Fruit fly (Drosophila melanogaster) whole organism, embryonic: ENCODE measurements around the gene G6P.

Source experiments
- Bdp1 ChIP-seq: fragments of 200-800 bp; sonication (Bioruptor generic); optimal IDR thresholded peaks from 3 replicates; lab custom pipeline; 2016; ENCODE audit warnings: missing biosample characterization, missing genetic modification characterization
- Blimp-1 ChIP-seq: fragments of 200-800 bp; sonication (Bioruptor generic); optimal IDR thresholded peaks from 3 replicates; lab custom pipeline; 2018; ENCODE audit warnings: missing biosample characterization, missing genetic modification characterization, mild to moderate bottlenecking, moderate library complexity, missing genetic modification reagents
- CG10209 ChIP-seq: fragments of 200-800 bp; sonication (Bioruptor generic); optimal IDR thresholded peaks from 3 replicates; lab custom pipeline; 2017; ENCODE audit warnings: missing biosample characterization, mild to moderate bottlenecking, missing genetic modification characterization, missing genetic modification reagents
- CG10979 ChIP-seq: fragments of 200-800 bp; sonication (Bioruptor generic); optimal IDR thresholded peaks from 2 replicates; lab custom pipeline; 2018; ENCODE audit warnings: missing biosample characterization, mild to moderate bottlenecking, missing genetic modification characterization, moderate library complexity
- CG11247 ChIP-seq: fragments of 200-800 bp; sonication (Bioruptor generic); IDR thresholded peaks from 2 replicates; pipeline ENCODE4 v1.3.6; 2022; ENCODE audit warnings: missing biosample characterization, missing genetic modification characterization
- CG11695 ChIP-seq: fragments of 200-800 bp; sonication (Bioruptor generic); IDR thresholded peaks from 3 replicates; pipeline ENCODE4 v1.3.6; 2022; ENCODE audit warnings: missing biosample characterization, missing genetic modification characterization
- CG14014 ChIP-seq: fragments of 200-800 bp; sonication (Bioruptor generic); IDR thresholded peaks from 2 replicates; pipeline ENCODE4 v1.3.6; 2022; ENCODE audit warnings: missing biosample characterization, missing genetic modification characterization
- CG14965 ChIP-seq: fragments of 200-800 bp; sonication (Bioruptor generic); optimal IDR thresholded peaks from 2 replicates; lab custom pipeline; 2016; ENCODE audit warnings: missing biosample characterization, missing genetic modification characterization, borderline replicate concordance
- CG15479 ChIP-seq: fragments of 200-800 bp; sonication (Bioruptor generic); optimal IDR thresholded peaks from 3 replicates; lab custom pipeline; 2019; ENCODE audit warnings: missing biosample characterization, mild to moderate bottlenecking, missing genetic modification characterization, moderate library complexity
- CG17328 ChIP-seq: fragments of 200-800 bp; sonication (Bioruptor generic); IDR thresholded peaks from 2 replicates; pipeline ENCODE4 v1.3.6; 2022; ENCODE audit warnings: missing biosample characterization, missing genetic modification characterization
- CG17802 ChIP-seq: fragments of 200-800 bp; sonication (Bioruptor generic); optimal IDR thresholded peaks from 2 replicates; lab custom pipeline; 2018; ENCODE audit warnings: missing biosample characterization, mild to moderate bottlenecking, missing genetic modification characterization, moderate library complexity
- CG2120 ChIP-seq: fragments of 200-800 bp; sonication (Bioruptor generic); optimal IDR thresholded peaks from 3 replicates; lab custom pipeline; 2016; ENCODE audit warnings: missing biosample characterization, missing genetic modification characterization
- CG31388 ChIP-seq: fragments of 200-800 bp; sonication (Bioruptor generic); optimal IDR thresholded peaks from 2 replicates; lab custom pipeline; 2016; ENCODE audit warnings: missing biosample characterization, missing genetic modification characterization
- CG31441 ChIP-seq: fragments of 200-800 bp; sonication (Bioruptor generic); IDR thresholded peaks from 2 replicates; pipeline ENCODE4 v1.3.6; 2022; ENCODE audit warnings: missing biosample characterization, missing genetic modification characterization
- CG34224 ChIP-seq: fragments of 200-800 bp; sonication (Bioruptor generic); IDR thresholded peaks from 3 replicates; pipeline ENCODE4 v1.3.6; 2022; ENCODE audit warnings: missing biosample characterization, missing genetic modification characterization; ENCODE audit not compliant: partially characterized antibody
- CG4282 ChIP-seq: fragments of 200-800 bp; sonication (Bioruptor generic); optimal IDR thresholded peaks from 2 replicates; lab custom pipeline; 2016; ENCODE audit warnings: missing biosample characterization, missing genetic modification characterization
- CG43689 ChIP-seq: fragments of 200-800 bp; sonication (Bioruptor generic); IDR thresholded peaks from 2 replicates; pipeline ENCODE4 v1.3.6; 2022; ENCODE audit warnings: missing biosample characterization, missing genetic modification characterization
- CG6689 ChIP-seq: fragments of 200-800 bp; sonication (Bioruptor generic); IDR thresholded peaks from 2 replicates; pipeline ENCODE4 v1.3.6; 2022; ENCODE audit warnings: missing biosample characterization, missing genetic modification characterization
- CG6791 ChIP-seq: fragments of 200-800 bp; sonication (Bioruptor generic); IDR thresholded peaks from 3 replicates; pipeline ENCODE4 v1.3.6; 2022; ENCODE audit warnings: missing biosample characterization, missing genetic modification characterization; ENCODE audit not compliant: partially characterized antibody
- CG7928 ChIP-seq: fragments of 200-800 bp; sonication (Bioruptor generic); optimal IDR thresholded peaks from 2 replicates; lab custom pipeline; 2017; ENCODE audit warnings: missing biosample characterization, mild to moderate bottlenecking, missing genetic modification characterization
- CG8089 ChIP-seq: fragments of 200-800 bp; sonication (Bioruptor generic); optimal IDR thresholded peaks from 3 replicates; lab custom pipeline; 2016; ENCODE audit warnings: missing biosample characterization, missing genetic modification characterization
- CG8281 ChIP-seq: fragments of 200-800 bp; sonication (Bioruptor generic); optimal IDR thresholded peaks from 2 replicates; lab custom pipeline; 2018; ENCODE audit warnings: missing biosample characterization, mild to moderate bottlenecking, missing genetic modification characterization, moderate library complexity
- CG8944 ChIP-seq: fragments of 200-800 bp; sonication (Bioruptor generic); optimal IDR thresholded peaks from 3 replicates; lab custom pipeline; 2016; ENCODE audit warnings: missing biosample characterization, missing genetic modification characterization
- CG9797 ChIP-seq: fragments of 200-800 bp; sonication (Bioruptor generic); optimal IDR thresholded peaks from 3 replicates; lab custom pipeline; 2018; ENCODE audit warnings: missing biosample characterization, mild to moderate bottlenecking, missing genetic modification characterization
- Dip2 ChIP-seq: fragments of 200-800 bp; sonication (Bioruptor generic); IDR thresholded peaks from 2 replicates; pipeline ENCODE4 v1.3.6; 2022; ENCODE audit warnings: missing biosample characterization, missing genetic modification characterization
- Dp ChIP-seq: fragments of 200-800 bp; sonication (Bioruptor generic); optimal IDR thresholded peaks from 2 replicates; lab custom pipeline; 2018; ENCODE audit warnings: missing biosample characterization, mild to moderate bottlenecking, missing genetic modification characterization, moderate library complexity
- H15 ChIP-seq: fragments of 200-800 bp; sonication (Bioruptor generic); IDR thresholded peaks from 3 replicates; pipeline ENCODE4 v1.3.6; 2022; ENCODE audit warnings: missing biosample characterization, missing genetic modification characterization
- Jarid2 ChIP-seq: fragments of 200-800 bp; sonication (Bioruptor generic); optimal IDR thresholded peaks from 3 replicates; lab custom pipeline; 2017; ENCODE audit warnings: mild to moderate bottlenecking, missing biosample characterization, missing genetic modification reagents, missing genetic modification characterization
- Max ChIP-seq: fragments of 200-800 bp; sonication (Bioruptor generic); optimal IDR thresholded peaks from 2 replicates; lab custom pipeline; 2016; ENCODE audit warnings: missing biosample characterization, mild to moderate bottlenecking, missing genetic modification characterization
- Ptx1 ChIP-seq: fragments of 200-800 bp; sonication (Bioruptor generic); IDR thresholded peaks from 2 replicates; pipeline ENCODE4 v1.3.6; 2022; ENCODE audit warnings: missing biosample characterization, missing genetic modification characterization
- Sox100B ChIP-seq: fragments of 200-800 bp; sonication (Bioruptor generic); optimal IDR thresholded peaks from 3 replicates; lab custom pipeline; 2018; ENCODE audit warnings: missing biosample characterization, mild to moderate bottlenecking, missing genetic modification characterization
- Ssrp ChIP-seq: fragments of 200-800 bp; sonication (Bioruptor generic); optimal IDR thresholded peaks from 2 replicates; lab custom pipeline; 2018; ENCODE audit warnings: missing biosample characterization, mild to moderate bottlenecking, missing genetic modification characterization, moderate library complexity
- Trl ChIP-seq, 3 experiments: fragments of >200 bp in 2 of 3; fragments of 200-800 bp in 1 of 3; sonication (Bioruptor generic) in 1 of 3; optimal IDR thresholded peaks; 2 replicates in 1 of 3; 3 replicates in 2 of 3; lab custom pipeline; 2016 to 2017; ENCODE audit warnings: missing biosample characterization in 1 of 3, missing genetic modification characterization in 1 of 3
- Xbp1 ChIP-seq: fragments of 200-800 bp; sonication (Bioruptor generic); optimal IDR thresholded peaks from 3 replicates; lab custom pipeline; 2016; ENCODE audit warnings: missing biosample characterization, mild to moderate bottlenecking, missing genetic modification characterization
- bbx ChIP-seq: fragments of 200-800 bp; sonication (Bioruptor generic); IDR thresholded peaks from 2 replicates; pipeline ENCODE4 v1.3.6; 2022; ENCODE audit warnings: missing biosample characterization, missing genetic modification characterization; ENCODE audit not compliant: partially characterized antibody
- bowl ChIP-seq: fragments of 200-800 bp; sonication (Bioruptor generic); IDR thresholded peaks from 2 replicates; pipeline ENCODE4 v1.3.6; 2022; ENCODE audit warnings: missing biosample characterization, missing genetic modification characterization
- en ChIP-seq: fragments of 200-800 bp; sonication (Bioruptor generic); optimal IDR thresholded peaks from 2 replicates; lab custom pipeline; 2016; ENCODE audit warnings: missing biosample characterization, missing genetic modification characterization
- fd102C ChIP-seq: fragments of 200-800 bp; sonication (Bioruptor generic); optimal IDR thresholded peaks from 2 replicates; lab custom pipeline; 2018; ENCODE audit warnings: missing biosample characterization, mild to moderate bottlenecking, missing genetic modification characterization, moderate library complexity
- gce ChIP-seq: fragments of 200-800 bp; sonication (Bioruptor generic); IDR thresholded peaks from 3 replicates; pipeline ENCODE4 v1.3.6; 2022; ENCODE audit warnings: missing biosample characterization, missing genetic modification characterization
- lab ChIP-seq: fragments of 200-800 bp; sonication (Bioruptor generic); optimal IDR thresholded peaks from 3 replicates; lab custom pipeline; 2017; ENCODE audit warnings: missing biosample characterization, missing genetic modification characterization, mild to moderate bottlenecking, moderate library complexity, missing genetic modification reagents
- lbe ChIP-seq: fragments of 200-800 bp; sonication (Bioruptor generic); optimal IDR thresholded peaks from 2 replicates; lab custom pipeline; 2016; ENCODE audit warnings: missing biosample characterization, mild to moderate bottlenecking, missing genetic modification characterization
- pho ChIP-seq: fragments of 200-800 bp; sonication (Bioruptor generic); optimal IDR thresholded peaks from 2 replicates; lab custom pipeline; 2016; ENCODE audit warnings: missing biosample characterization, missing genetic modification characterization
- pita ChIP-seq: fragments of 200-800 bp; sonication (Bioruptor generic); optimal IDR thresholded peaks from 2 replicates; lab custom pipeline; 2017; ENCODE audit warnings: missing biosample characterization, mild to moderate bottlenecking, missing genetic modification characterization
- prd ChIP-seq, 3 experiments: fragments of >200 bp in 2 of 3; fragments of 200-800 bp in 1 of 3; sonication (Bioruptor generic) in 1 of 3; optimal IDR thresholded peaks in 2 of 3; IDR thresholded peaks in 1 of 3; 2 replicates in 2 of 3; 3 replicates in 1 of 3; pipeline versions ENCODE4 v1.3.6 to Lab custom; 2017 to 2022; ENCODE audit warnings: missing biosample characterization in 1 of 3, missing genetic modification characterization in 1 of 3
- repo ChIP-seq: fragments of 200-800 bp; sonication (Bioruptor generic); optimal IDR thresholded peaks from 2 replicates; lab custom pipeline; 2016; ENCODE audit warnings: missing biosample characterization, missing genetic modification characterization
- twi ChIP-seq: fragments of 200-800 bp; optimal IDR thresholded peaks from 2 replicates; lab custom pipeline; 2019; ENCODE audit warnings: missing biosample characterization, mild to moderate bottlenecking, missing genetic modification characterization, moderate library complexity
- zfh1 ChIP-seq: fragments of 200-800 bp; sonication (Bioruptor generic); IDR thresholded peaks from 3 replicates; pipeline ENCODE4 v1.3.6; 2022; ENCODE audit warnings: missing biosample characterization, missing genetic modification characterization

G6P gene

DNA sequence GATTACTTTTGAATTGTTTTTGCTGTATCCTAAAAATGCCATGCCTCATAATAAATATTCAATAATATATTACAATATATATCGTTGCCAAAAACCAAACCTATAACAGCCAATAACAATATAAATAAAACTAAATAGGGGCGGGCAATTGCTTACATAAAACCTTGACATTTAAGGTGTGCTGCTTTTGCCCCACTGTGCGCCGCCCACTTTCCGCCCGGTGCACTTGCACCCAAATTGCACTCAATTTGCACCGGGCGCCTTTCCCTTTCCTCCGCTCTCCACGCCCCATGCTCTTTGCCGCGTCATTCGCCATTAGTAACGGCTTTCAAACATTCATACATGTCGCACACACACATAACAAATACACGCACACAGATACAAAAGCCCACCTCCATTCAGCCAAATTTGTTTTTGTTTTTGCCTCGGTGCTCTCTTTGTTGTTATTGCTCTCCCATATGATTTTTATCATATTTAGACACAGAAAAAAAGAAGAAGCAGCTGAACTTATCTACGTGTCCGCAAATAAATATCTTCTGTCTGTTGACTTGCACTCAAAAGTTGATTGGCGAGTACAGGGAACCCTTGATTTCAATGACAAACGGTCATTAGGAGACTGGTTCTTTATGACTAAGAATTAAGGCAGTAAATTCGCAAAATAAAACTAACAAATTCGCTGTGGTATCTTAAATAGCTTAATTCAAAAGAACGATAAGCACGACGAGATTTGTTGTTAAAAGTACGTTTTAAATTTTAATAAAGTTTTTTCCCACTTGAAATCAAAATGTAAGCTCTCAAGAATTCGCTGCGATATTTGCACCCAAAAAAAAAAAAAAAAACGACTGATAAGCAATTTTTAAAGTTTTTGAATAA is 42.5 kb upstream of the G6P start (continued):
- TF ChIP-seq twi (tag; lab: Kevin White, UChicago), result no peak
- TF ChIP-seq gce (GFP tag; lab: Robert Waterston, UW), result no peak
- no peak for TF ChIP-seq CG17328
- TF ChIP-seq CG6791 (GFP tag; lab: Robert Waterston, UW), result no peak
- peak; percentile 60 for TF ChIP-seq lab (GFP tag; lab: Kevin White, UChicago)
- TF ChIP-seq Bdp1 (GFP tag; lab: Kevin White, UChicago), result no peak
- TF ChIP-seq Sox100B, result peak; percentile 11
- TF ChIP-seq Max, result no peak
- no peak for TF ChIP-seq repo
- TF ChIP-seq Jarid2 (GFP tag; lab: Kevin White, UChicago), result no peak
- peak; percentile 33 for TF ChIP-seq pho (GFP tag; lab: Kevin White, UChicago)
- TF ChIP-seq bowl, result 0 out of 2 replicates have a peak, but pooled peaks have one; percentile 37
- TF ChIP-seq Ptx1 (GFP tag; lab: Robert Waterston, UW), result peak; percentile 30; the same call in 1 of the 2 replicates
- peak; percentile 31 for TF ChIP-seq CG2120 (GFP tag; lab: Kevin White, UChicago)
- TF ChIP-seq CG10209 (GFP tag; lab: Kevin White, UChicago), result peak; percentile 2
- no peak for TF ChIP-seq en
- TF ChIP-seq CG31441 (GFP tag; lab: Robert Waterston, UW), result no peak
- no peak for TF ChIP-seq prd (optimal IDR thresholded peaks at IDR 0.05; lab: Kevin White, UChicago)
- peak; percentile 34; the same call in 1 of the 3 replicates for TF ChIP-seq prd (GFP tag; IDR thresholded peaks at IDR 0.05; lab: Robert Waterston, UW)
- TF ChIP-seq lbe (GFP tag; lab: Kevin White, UChicago), result no peak
- no peak for TF ChIP-seq CG17802 (tag; lab: Kevin White, UChicago)
- TF ChIP-seq H15, result no peak
- TF ChIP-seq zfh1, result no peak
- no peak for TF ChIP-seq CG8944
- peak; percentile 45 for TF ChIP-seq CG14014 (GFP tag; lab: Robert Waterston, UW)
- no peak for TF ChIP-seq CG31388 (GFP tag; lab: Kevin White, UChicago)
- no peak for TF ChIP-seq Dp (GFP tag; lab: Kevin White, UChicago)
- TF ChIP-seq CG15479, result peak; percentile 74
- TF ChIP-seq CG11695 (GFP tag; lab: Robert Waterston, UW), result peak; percentile 48; the same call in 2 of the 3 replicates
- no peak for TF ChIP-seq CG8281 (tag; lab: Kevin White, UChicago)
- TF ChIP-seq fd102C, result no peak
- TF ChIP-seq CG4282 (GFP tag; lab: Kevin White, UChicago), result peak; percentile 6
- peak; percentile 2 for TF ChIP-seq Xbp1
- no peak for TF ChIP-seq CG14965 (GFP tag; lab: Kevin White, UChicago)
- TF ChIP-seq CG43689 (GFP tag; lab: Robert Waterston, UW), result no peak
- TF ChIP-seq CG10979 (tag; lab: Kevin White, UChicago), result no peak
- no peak for TF ChIP-seq pita (GFP tag; lab: Kevin White, UChicago)
- no peak for TF ChIP-seq CG11247 (GFP tag; lab: Robert Waterston, UW)
- TF ChIP-seq Trl (optimal IDR thresholded peaks at IDR 0.05; lab: Kevin White, UChicago), result peak; percentile 26 to 43
- peak; percentile 2 for TF ChIP-seq Trl (GFP tag; optimal IDR thresholded peaks at IDR 0.05; lab: Kevin White, UChicago)
- peak; percentile 55 for TF ChIP-seq Ssrp (tag; lab: Kevin White, UChicago)
- no peak for TF ChIP-seq CG9797 (GFP tag; lab: Kevin White, UChicago)
- TF ChIP-seq CG8089 (GFP tag; lab: Kevin White, UChicago), result no peak
- TF ChIP-seq bbx (GFP tag; lab: Robert Waterston, UW), result 0 out of 2 replicates have a peak, but pooled peaks have one; percentile 14
- no peak for TF ChIP-seq Dip2 (GFP tag; lab: Robert Waterston, UW)
- no peak for TF ChIP-seq CG7928 (GFP tag; lab: Kevin White, UChicago)
- TF ChIP-seq Blimp-1, result peak; percentile 62
- no peak for TF ChIP-seq CG34224
- 0 out of 2 replicates have a peak, but pooled peaks have one; percentile 23 for TF ChIP-seq CG6689 (GFP tag; lab: Robert Waterston, UW)
